Fruit fly (Drosophila melanogaster): Measurements from ENCODE around the gene REPTOR-BP.

The REPTOR-BP gene

dm6 chr2L:10246785-10247190 lies 17.1 kb upstream of the REPTOR-BP start, which contains the start of gene chico (continued):
- TF ChIP-seq Stat92E (GFP tag; optimal IDR thresholded peaks at IDR 0.05) (peak in 1 of 3 experiments; percentile 17), oc (tag; optimal IDR thresholded peaks at IDR 0.05) (no peak), CG9609 (GFP tag; optimal IDR thresholded peaks at IDR 0.05) (no peak), CG10654 (GFP tag; optimal IDR thresholded peaks at IDR 0.05) (no peak), lbe (GFP tag; optimal IDR thresholded peaks at IDR 0.05) (no peak), Aef1 (GFP tag; IDR thresholded peaks at IDR 0.05) (no peak), CG3065 (GFP tag; optimal IDR thresholded peaks at IDR 0.05) (no peak), H15 (GFP tag; IDR thresholded peaks at IDR 0.05) (no peak), h (optimal IDR thresholded peaks at IDR 0.05) (no peak), klu (GFP tag; IDR thresholded peaks at IDR 0.05) (no peak), CG7357 (GFP tag; IDR thresholded peaks at IDR 0.05) (no peak), gce (GFP tag; IDR thresholded peaks at IDR 0.05) (no peak), sd (tag; optimal IDR thresholded peaks at IDR 0.05) (peak; percentile 82), CG11247 (GFP tag; IDR thresholded peaks at IDR 0.05) (no peak), chinmo (GFP tag; IDR thresholded peaks at IDR 0.05; ENCODE audit: partially characterized antibody) (peak; percentile 76; the same call in 2 of the 4 replicates), pum (GFP tag; optimal IDR thresholded peaks at IDR 0.05) (no peak), CrebB (tag; optimal IDR thresholded peaks at IDR 0.05) (no peak), trh (GFP tag; optimal IDR thresholded peaks at IDR 0.05) (no peak), CG10366 (GFP tag; IDR thresholded peaks at IDR 0.05) (no peak), gro (GFP tag; optimal IDR thresholded peaks at IDR 0.05) (peak; percentile 47), stc (GFP tag; IDR thresholded peaks at IDR 0.05) (no peak), eve (GFP tag; optimal IDR thresholded peaks at IDR 0.05) (peak in 1 of 2 experiments; percentile 76), odd (GFP tag; optimal IDR thresholded peaks at IDR 0.05) (no peak), dan (GFP tag; IDR thresholded peaks at IDR 0.05) (no peak), E2f1 (GFP tag; IDR thresholded peaks at IDR 0.05) (no peak), CG6175 (GFP tag; IDR thresholded peaks at IDR 0.05) (no peak), bbx (GFP tag; IDR thresholded peaks at IDR 0.05; ENCODE audit: partially characterized antibody) (peak; percentile 74), Camta (GFP tag; optimal IDR thresholded peaks at IDR 0.05) (no peak), Kr (GFP tag; optimal IDR thresholded peaks at IDR 0.05) (no peak), stwl (tag; optimal IDR thresholded peaks at IDR 0.05) (peak; percentile 97), sima (GFP tag; optimal IDR thresholded peaks at IDR 0.05) (no peak), tx (GFP tag; optimal IDR thresholded peaks at IDR 0.05) (no peak), CG10431 (GFP tag; optimal IDR thresholded peaks at IDR 0.05) (no peak), mld (GFP tag; IDR thresholded peaks at IDR 0.05; ENCODE audit: partially characterized antibody) (no peak), CG4282 (GFP tag; optimal IDR thresholded peaks at IDR 0.05) (no peak), zfh1 (GFP tag; IDR thresholded peaks at IDR 0.05) (no peak), sug (tag; optimal IDR thresholded peaks at IDR 0.05) (peak; percentile 50), org-1 (GFP tag; optimal IDR thresholded peaks at IDR 0.05) (no peak), kah (GFP tag; optimal IDR thresholded peaks at IDR 0.05) (no peak), NFAT (GFP tag; IDR thresholded peaks at IDR 0.05) (no peak), z (GFP tag; IDR thresholded peaks at IDR 0.05) (no peak), Doc3 (GFP tag; IDR thresholded peaks at IDR 0.05; ENCODE audit: partially characterized antibody) (peak; percentile 50; the same call in 1 of the 3 replicates), B-H1 (GFP tag; IDR thresholded peaks at IDR 0.05) (no peak), Sox102F (GFP tag; optimal IDR thresholded peaks at IDR 0.05) (no peak), bsh (GFP tag; optimal IDR thresholded peaks at IDR 0.05) (no peak), cwo (GFP tag; optimal IDR thresholded peaks at IDR 0.05) (no peak), CG9215 (GFP tag; IDR thresholded peaks at IDR 0.05) (no peak), CG4404 (GFP tag; IDR thresholded peaks at IDR 0.05) (no peak), Bgb (GFP tag; IDR thresholded peaks at IDR 0.05; ENCODE audit: partially characterized antibody) (peak; percentile 77), CG8388 (GFP tag; optimal IDR thresholded peaks at IDR 0.05) (no peak), CG2678 (tag; optimal IDR thresholded peaks at IDR 0.05) (no peak), Nf-YC (tag; optimal IDR thresholded peaks at IDR 0.05) (no peak)
